Fruit fly (Drosophila melanogaster): ENCODE results near the gene CG17612.

The CG17612 gene

dm6 chr2L:4382522-4382921, at the start of gene CG17612:
Gene CG17612 (minus strand): TSS chr2L:4382735.
- TF ChIP-seq br (GFP tag; optimal IDR thresholded peaks at IDR 0.05): no peak
- no peak for TF ChIP-seq Dfd (GFP tag; optimal IDR thresholded peaks at IDR 0.05)
- TF ChIP-seq OdsH (GFP tag; optimal IDR thresholded peaks at IDR 0.05): no peak
- no peak for TF ChIP-seq dl (GFP tag; optimal IDR thresholded peaks at IDR 0.05; ENCODE audit: insufficient read depth in 1 of 2, partially characterized antibody in 2 of 2)
- no peak for TF ChIP-seq woc (GFP tag; optimal IDR thresholded peaks at IDR 0.05)
- TF ChIP-seq HLH106 (tag; optimal IDR thresholded peaks at IDR 0.05): no peak
- TF ChIP-seq jim (GFP tag; optimal IDR thresholded peaks at IDR 0.05): no peak
- no peak for TF ChIP-seq N (GFP tag; optimal IDR thresholded peaks at IDR 0.05)
- TF ChIP-seq Vsx2 (GFP tag; optimal IDR thresholded peaks at IDR 0.05; ENCODE audit: partially characterized antibody): no peak
- TF ChIP-seq GATAd (GFP tag; optimal IDR thresholded peaks at IDR 0.05): no peak
- no peak for TF ChIP-seq Hr83 (GFP tag; optimal IDR thresholded peaks at IDR 0.05; ENCODE audit: poor library complexity, severe bottlenecking)
- TF ChIP-seq Jra (GFP tag; optimal IDR thresholded peaks at IDR 0.05): no peak
- TF ChIP-seq psq (GFP tag; optimal IDR thresholded peaks at IDR 0.05): no peak
- TF ChIP-seq fru (GFP tag; optimal IDR thresholded peaks at IDR 0.05): no peak
- TF ChIP-seq dmrt93B (GFP tag; optimal IDR thresholded peaks at IDR 0.05): no peak
- no peak for TF ChIP-seq rgr (GFP tag; optimal IDR thresholded peaks at IDR 0.05)

DNA sequence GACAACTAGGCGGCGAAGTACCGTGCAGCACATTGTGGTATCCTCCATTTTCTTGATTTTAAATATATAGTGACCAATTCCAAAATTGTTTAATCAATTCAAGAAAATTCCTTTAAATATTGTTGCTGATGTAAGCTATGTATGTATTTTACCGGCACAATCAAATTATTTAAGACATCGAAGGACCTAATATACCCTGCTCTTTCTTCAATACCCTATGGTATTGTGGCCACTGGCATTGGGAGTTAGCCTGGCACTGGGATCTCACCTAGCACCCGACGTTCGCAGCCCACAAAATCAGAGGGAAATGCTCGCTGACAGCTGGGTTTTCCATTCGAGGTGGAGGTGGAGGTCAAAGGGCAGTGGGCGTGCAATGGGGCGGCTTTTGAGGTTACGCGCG, 39.6 kb upstream of the CG17612 start:
- TF ChIP-seq foxo (GFP tag; optimal IDR thresholded peaks at IDR 0.05) (peak in 1 of 2 experiments; percentile 7), HLH106 (tag; optimal IDR thresholded peaks at IDR 0.05) (no peak)

dm6 chr2L:4418819-4419218, 36.3 kb upstream of the CG17612 start:
- TF ChIP-seq Dfd (GFP tag; optimal IDR thresholded peaks at IDR 0.05): no peak
- no peak for TF ChIP-seq brk (GFP tag; optimal IDR thresholded peaks at IDR 0.05)
- TF ChIP-seq CG9705 (GFP tag; optimal IDR thresholded peaks at IDR 0.05): no peak
- no peak for TF ChIP-seq sage (GFP tag; optimal IDR thresholded peaks at IDR 0.05)

dm6 chr2L:4417982-4418381, 35.4 kb upstream of the CG17612 start:
- TF ChIP-seq dmrt93B (GFP tag; optimal IDR thresholded peaks at IDR 0.05) (no peak), OdsH (GFP tag; optimal IDR thresholded peaks at IDR 0.05) (no peak)

- TF ChIP-seq OdsH (GFP tag; optimal IDR thresholded peaks at IDR 0.05) (peak; percentile 8), Hnf4 (GFP tag; optimal IDR thresholded peaks at IDR 0.05) (no peak), h (GFP tag; optimal IDR thresholded peaks at IDR 0.05) (peak; percentile 18), ey (GFP tag; optimal IDR thresholded peaks at IDR 0.05) (peak; percentile 21), Vsx2 (GFP tag; optimal IDR thresholded peaks at IDR 0.05; ENCODE audit: partially characterized antibody) (no peak), HLH106 (tag; optimal IDR thresholded peaks at IDR 0.05) (peak; percentile 50), fru (GFP tag; optimal IDR thresholded peaks at IDR 0.05) (peak; percentile 30), foxo (GFP tag; optimal IDR thresholded peaks at IDR 0.05) (peak in 1 of 2 experiments; percentile 32), Sp1 (GFP tag; optimal IDR thresholded peaks at IDR 0.05) (peak; percentile 47)
Measured at dm6 chr2L:4416903-4417302, 34.4 kb upstream of the CG17612 start.

- TF ChIP-seq CrebA (GFP tag; optimal IDR thresholded peaks at IDR 0.05; ENCODE audit: borderline replicate concordance) (no peak), Mio (GFP tag; optimal IDR thresholded peaks at IDR 0.05) (no peak), ey (GFP tag; optimal IDR thresholded peaks at IDR 0.05) (peak; percentile 13), dl (GFP tag; optimal IDR thresholded peaks at IDR 0.05; ENCODE audit: insufficient read depth in 1 of 2, partially characterized antibody in 2 of 2) (no peak), foxo (GFP tag; optimal IDR thresholded peaks at IDR 0.05) (peak in 1 of 2 experiments; percentile 1), CG9705 (GFP tag; optimal IDR thresholded peaks at IDR 0.05) (no peak), sv (GFP tag; optimal IDR thresholded peaks at IDR 0.05) (no peak), fru (GFP tag; optimal IDR thresholded peaks at IDR 0.05) (peak; percentile 1), Hnf4 (GFP tag; optimal IDR thresholded peaks at IDR 0.05) (no peak)
Measured at dm6 chr2L:4416089-4416488, 33.6 kb upstream of the CG17612 start.

dm6 chr2L:4414059-4414458, 31.5 kb upstream of the CG17612 start:
- TF ChIP-seq HLH106 (tag; optimal IDR thresholded peaks at IDR 0.05) (no peak), Hr78 (GFP tag; optimal IDR thresholded peaks at IDR 0.05) (no peak), Abd-B (GFP tag; optimal IDR thresholded peaks at IDR 0.05) (no peak), Dif (GFP tag; optimal IDR thresholded peaks at IDR 0.05; ENCODE audit: partially characterized antibody) (no peak), foxo (GFP tag; optimal IDR thresholded peaks at IDR 0.05) (no peak), brk (GFP tag; optimal IDR thresholded peaks at IDR 0.05) (no peak), psq (GFP tag; optimal IDR thresholded peaks at IDR 0.05) (no peak), Rel (GFP tag; optimal IDR thresholded peaks at IDR 0.05) (no peak), Rel (tag; optimal IDR thresholded peaks at IDR 0.05) (no peak)

All from whole organism, wandering third instar larva.